Fruit fly (Drosophila melanogaster): ENCODE data around the gene PQBP1.

Gene PQBP1

DNA sequence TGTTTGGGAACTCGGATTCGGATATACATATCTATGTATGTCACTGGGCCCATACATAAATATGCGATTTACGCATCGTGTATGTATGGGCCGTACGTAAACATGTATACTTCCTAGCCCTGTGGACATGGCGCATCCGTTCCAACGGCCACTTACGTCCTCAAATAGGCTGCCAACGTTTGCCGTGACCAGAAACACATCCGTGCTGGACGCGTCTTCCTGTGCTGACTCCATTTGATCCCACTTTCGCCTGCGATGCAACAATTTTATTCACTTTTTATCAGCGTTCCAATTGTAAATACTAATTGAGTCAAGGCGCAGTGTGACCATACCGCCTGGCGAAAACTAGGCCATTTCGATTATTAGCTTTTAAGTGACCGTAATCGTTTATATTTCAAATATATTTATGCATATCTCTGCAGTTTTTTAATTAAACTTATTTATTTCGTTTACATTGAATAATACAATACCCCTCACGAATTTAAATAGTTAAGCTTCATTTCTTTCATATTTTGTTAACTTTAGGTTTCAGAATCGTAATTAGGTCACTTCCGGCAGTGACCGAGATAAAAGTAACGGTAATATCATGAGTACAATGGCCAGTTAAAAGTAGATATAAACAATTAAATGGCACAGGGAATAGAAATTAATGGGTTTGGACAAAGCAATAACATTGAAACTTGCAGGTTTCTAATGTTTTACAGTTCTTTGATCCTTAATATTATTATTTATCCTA is 20.6 kb upstream of the PQBP1 start, which contains the start of gene 5PtaseI (continued):
- TF ChIP-seq Nf-YC (tag; optimal IDR thresholded peaks at IDR 0.05): no peak
- TF ChIP-seq CG10147 (GFP tag; optimal IDR thresholded peaks at IDR 0.05): no peak
- peak; percentile 3 for TF ChIP-seq trem (tag; optimal IDR thresholded peaks at IDR 0.05)
- TF ChIP-seq Aef1 (GFP tag; IDR thresholded peaks at IDR 0.05): no peak
- TF ChIP-seq E2f2 (GFP tag; IDR thresholded peaks at IDR 0.05): peak; percentile 73
- peak; percentile 86 for TF ChIP-seq CG3995 (GFP tag; optimal IDR thresholded peaks at IDR 0.05)
- TF ChIP-seq CG6272 (GFP tag; IDR thresholded peaks at IDR 0.05): no peak
- peak in 1 of 2 experiments; percentile 52 for TF ChIP-seq Eip74EF (GFP tag; optimal IDR thresholded peaks at IDR 0.05)
- TF ChIP-seq D (optimal IDR thresholded peaks at IDR 0.05): no peak
- TF ChIP-seq D (GFP tag; optimal IDR thresholded peaks at IDR 0.05): no peak
- TF ChIP-seq CG18011 (GFP tag; optimal IDR thresholded peaks at IDR 0.05): no peak
- no peak for TF ChIP-seq z (GFP tag; IDR thresholded peaks at IDR 0.05)
- TF ChIP-seq MBD-R2 (GFP tag; IDR thresholded peaks at IDR 0.05): peak; percentile 63
- no peak for TF ChIP-seq zf30C (GFP tag; optimal IDR thresholded peaks at IDR 0.05)
- TF ChIP-seq Ets97D (GFP tag; optimal IDR thresholded peaks at IDR 0.05): peak; percentile 81
- TF ChIP-seq exex (tag; optimal IDR thresholded peaks at IDR 0.05): peak; percentile 50
- 0 out of 2 replicates have a peak, but pooled peaks have one; percentile 8 for TF ChIP-seq bbx (GFP tag; IDR thresholded peaks at IDR 0.05; ENCODE audit: partially characterized antibody)
- no peak for TF ChIP-seq croc (GFP tag; conservative IDR thresholded peaks at IDR 0.05)
- TF ChIP-seq mirr (GFP tag; optimal IDR thresholded peaks at IDR 0.05): no peak
- 0 out of 2 replicates have a peak, but pooled peaks have one; percentile 47 for TF ChIP-seq CG32767 (GFP tag; IDR thresholded peaks at IDR 0.05)
- peak; percentile 7 for TF ChIP-seq nmo (GFP tag; optimal IDR thresholded peaks at IDR 0.05)
- peak; percentile 75 for TF ChIP-seq CG4617 (GFP tag; optimal IDR thresholded peaks at IDR 0.05; ENCODE audit: borderline replicate concordance)
- TF ChIP-seq CG2712 (tag; optimal IDR thresholded peaks at IDR 0.05): no peak
- TF ChIP-seq CHES-1-like (GFP tag; optimal IDR thresholded peaks at IDR 0.05): peak; percentile 4
- TF ChIP-seq CG6654 (GFP tag; optimal IDR thresholded peaks at IDR 0.05): no peak
- TF ChIP-seq YL-1 (GFP tag; optimal IDR thresholded peaks at IDR 0.05): peak; percentile 51
- no peak for TF ChIP-seq Hmx (GFP tag; optimal IDR thresholded peaks at IDR 0.05)
- peak; percentile 40 for TF ChIP-seq CoRest (tag; optimal IDR thresholded peaks at IDR 0.05)
- TF ChIP-seq CG6854 (GFP tag; optimal IDR thresholded peaks at IDR 0.05): no peak
- TF ChIP-seq CG43689 (GFP tag; IDR thresholded peaks at IDR 0.05): no peak
- peak; percentile 1 for TF ChIP-seq Fer1 (GFP tag; optimal IDR thresholded peaks at IDR 0.05)
- TF ChIP-seq Asciz (GFP tag; optimal IDR thresholded peaks at IDR 0.05): no peak
- TF ChIP-seq sna (GFP tag; IDR thresholded peaks at IDR 0.05; ENCODE audit: partially characterized antibody): peak; percentile 27; the same call in 1 of the 2 replicates
- peak; percentile 17 for TF ChIP-seq nom (GFP tag; optimal IDR thresholded peaks at IDR 0.05)
- TF ChIP-seq CG10267 (tag; optimal IDR thresholded peaks at IDR 0.05): peak; percentile 9
- peak; percentile 70 for TF ChIP-seq Vsx1 (GFP tag; optimal IDR thresholded peaks at IDR 0.05)
- TF ChIP-seq Fer3 (tag; optimal IDR thresholded peaks at IDR 0.05): no peak
- no peak for TF ChIP-seq CG10979 (tag; optimal IDR thresholded peaks at IDR 0.05)
- peak; percentile 37 for TF ChIP-seq CG9437 (GFP tag; optimal IDR thresholded peaks at IDR 0.05)
- peak; percentile 22 for TF ChIP-seq zen (tag; optimal IDR thresholded peaks at IDR 0.05)
- no peak for TF ChIP-seq MTF-1 (GFP tag; optimal IDR thresholded peaks at IDR 0.05; ENCODE audit: borderline replicate concordance)
- peak; percentile 34 for TF ChIP-seq BEAF-32 (GFP tag; optimal IDR thresholded peaks at IDR 0.05)
- no peak for TF ChIP-seq ham (GFP tag; IDR thresholded peaks at IDR 0.05)
- TF ChIP-seq CG6791 (GFP tag; IDR thresholded peaks at IDR 0.05; ENCODE audit: partially characterized antibody): no peak
- no peak for TF ChIP-seq CG2129 (GFP tag; IDR thresholded peaks at IDR 0.05; ENCODE audit: partially characterized antibody)
- no peak for TF ChIP-seq gcm2 (GFP tag; optimal IDR thresholded peaks at IDR 0.05)
- peak; percentile 36 for TF ChIP-seq CG34376 (GFP tag; optimal IDR thresholded peaks at IDR 0.05)
- TF ChIP-seq CG13287 (GFP tag; IDR thresholded peaks at IDR 0.05; ENCODE audit: partially characterized antibody): peak; percentile 50; the same call in 1 of the 2 replicates

Measured in whole organism, embryonic.